Worm (Caenorhabditis elegans) whole organism, midembryonic: ENCODE results near the gene coq-5.

ENCODE experiments used
- T22C8.4 ChIP-seq: fragments of 200-800 bp; sonication (Bioruptor generic); IDR thresholded peaks from 2 replicates; pipeline ENCODE4 v1.3.6; 2022; ENCODE audit warnings: missing genetic modification characterization, missing compliant biosample characterization
- cog-1 ChIP-seq: sonication (generic microtip); optimal IDR thresholded peaks from 2 replicates; lab custom pipeline; 2016; ENCODE audit warnings: missing genetic modification characterization, missing compliant biosample characterization
- flt-1 ChIP-seq: fragments of 200-800 bp; sonication (Bioruptor generic); IDR thresholded peaks from 2 replicates; pipeline ENCODE4 v1.3.6; 2022; ENCODE audit warnings: missing genetic modification characterization, missing compliant biosample characterization
- klf-2 ChIP-seq: fragments of 200-800 bp; sonication (Bioruptor generic); conservative IDR thresholded peaks from 2 replicates; pipeline ENCODE4 v1.3.6; 2022; ENCODE audit warnings: missing genetic modification reagents, missing genetic modification characterization, missing compliant biosample characterization
- med-1 ChIP-seq: sonication (generic microtip); optimal IDR thresholded peaks from 2 replicates; lab custom pipeline; 2017; ENCODE audit warnings: missing genetic modification characterization, mild to moderate bottlenecking, missing compliant biosample characterization, antibody characterized with exemption, missing genetic modification reagents; ENCODE audit not compliant: insufficient read depth
- ref-1 ChIP-seq: fragments of 200-800 bp; sonication (Bioruptor generic); conservative IDR thresholded peaks from 2 replicates; pipeline ENCODE4 v1.3.6; 2022; ENCODE audit warnings: missing genetic modification reagents, missing genetic modification characterization, missing compliant biosample characterization
- tab-1 ChIP-seq: fragments of 200-800 bp; sonication (Bioruptor generic); IDR thresholded peaks from 2 replicates; pipeline ENCODE4 v1.3.6; 2022; ENCODE audit warnings: missing genetic modification characterization, missing compliant biosample characterization
- ztf-23 ChIP-seq: fragments of 200-800 bp; sonication (Bioruptor generic); IDR thresholded peaks from 2 replicates; pipeline ENCODE4 v1.3.6; 2022; ENCODE audit warnings: missing genetic modification reagents, missing genetic modification characterization, missing compliant biosample characterization
- ztf-29 ChIP-seq: fragments of 200-800 bp; sonication (Bioruptor generic); IDR thresholded peaks from 2 replicates; pipeline ENCODE4 v1.3.6; 2022; ENCODE audit warnings: missing genetic modification reagents, missing genetic modification characterization, missing compliant biosample characterization

coq-5 gene

DNA sequence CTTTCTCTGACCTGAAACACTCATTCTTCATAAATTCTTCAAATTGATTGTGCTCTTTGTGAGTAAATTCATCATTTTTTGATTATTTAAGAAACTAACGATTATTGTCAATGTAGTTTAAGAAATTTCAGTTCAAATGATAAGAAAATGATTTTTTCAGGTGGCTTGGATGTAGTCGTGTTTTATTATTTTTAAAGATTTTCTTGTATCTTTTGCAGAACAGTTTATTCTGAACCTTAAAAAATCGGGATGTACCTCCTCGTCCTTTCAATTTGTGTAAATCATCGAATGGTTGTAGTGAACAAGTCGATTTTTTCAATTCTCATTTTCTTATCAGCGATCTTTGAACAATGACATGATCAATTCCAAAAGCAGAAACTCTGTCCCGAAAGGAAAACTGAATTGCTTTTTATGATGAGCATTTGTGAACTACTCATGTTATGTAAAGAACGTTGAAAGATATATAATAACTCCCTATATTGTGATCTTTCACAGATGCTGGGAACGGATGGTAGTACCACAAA lies 7.0 kb upstream of the coq-5 start, which contains the start of gene slc-17.3:
Gene slc-17.3, minus strand, starts transcription at position 51 of the 524 bp plus-strand sequence.
- TF ChIP-seq ztf-29 (GFP tag; lab: Robert Waterston, UW) (no peak), ref-1 (GFP tag; lab: Robert Waterston, UW) (no peak), klf-2 (no peak), ztf-23 (GFP tag; lab: Robert Waterston, UW) (no peak), med-1 (no peak), tab-1 (no peak), cog-1 (tag; lab: Kevin White, UChicago) (no peak), flt-1 (GFP tag; lab: Robert Waterston, UW) (no peak), T22C8.4 (GFP tag; lab: Robert Waterston, UW) (no peak)

- TF ChIP-seq ztf-29 (GFP tag; lab: Robert Waterston, UW), result no peak
- TF ChIP-seq ref-1 (GFP tag; lab: Robert Waterston, UW), result no peak
- TF ChIP-seq ztf-23 (GFP tag; lab: Robert Waterston, UW), result no peak
- TF ChIP-seq tab-1, result no peak
- no peak for TF ChIP-seq klf-2
- no peak for TF ChIP-seq med-1
Measured at ce11 chrIII:7861535-7862120, 3.4 kb upstream of the coq-5 start, which contains the start of gene snr-5. snr-5 (plus strand) TSS chrIII:7862070.

DNA sequence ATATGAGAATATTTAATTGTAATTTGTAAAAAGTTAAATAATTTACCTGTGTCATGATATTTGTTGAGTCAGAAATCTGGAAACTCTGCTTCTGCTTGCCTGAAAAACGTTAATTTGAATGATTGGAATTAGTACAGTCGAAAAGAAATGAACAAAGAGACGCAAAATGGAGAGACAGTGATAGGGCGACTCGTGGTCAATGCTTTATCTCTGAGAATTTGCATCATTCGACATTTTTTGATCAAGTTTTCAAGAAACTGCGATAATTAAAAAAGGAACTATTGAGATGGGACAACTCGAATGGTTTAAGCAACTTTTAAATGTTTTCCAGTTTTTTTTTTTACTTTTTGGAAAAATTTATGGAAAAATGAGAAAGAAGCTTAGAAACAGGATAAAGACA lies 2.6 kb upstream of the coq-5 start, which contains the start of gene cuc-1:
Gene cuc-1, minus strand, starts transcription at position 101 of the 400 bp plus-strand sequence.
- TF ChIP-seq med-1, result no peak
- no peak for TF ChIP-seq ztf-29 (GFP tag; lab: Robert Waterston, UW)
- TF ChIP-seq tab-1, result no peak
- no peak for TF ChIP-seq cog-1 (tag; lab: Kevin White, UChicago)
- no peak for TF ChIP-seq ztf-23 (GFP tag; lab: Robert Waterston, UW)
- TF ChIP-seq flt-1 (GFP tag; lab: Robert Waterston, UW), result no peak
- TF ChIP-seq ref-1 (GFP tag; lab: Robert Waterston, UW), result no peak
- no peak for TF ChIP-seq klf-2
- no peak for TF ChIP-seq T22C8.4 (GFP tag; lab: Robert Waterston, UW)

DNA sequence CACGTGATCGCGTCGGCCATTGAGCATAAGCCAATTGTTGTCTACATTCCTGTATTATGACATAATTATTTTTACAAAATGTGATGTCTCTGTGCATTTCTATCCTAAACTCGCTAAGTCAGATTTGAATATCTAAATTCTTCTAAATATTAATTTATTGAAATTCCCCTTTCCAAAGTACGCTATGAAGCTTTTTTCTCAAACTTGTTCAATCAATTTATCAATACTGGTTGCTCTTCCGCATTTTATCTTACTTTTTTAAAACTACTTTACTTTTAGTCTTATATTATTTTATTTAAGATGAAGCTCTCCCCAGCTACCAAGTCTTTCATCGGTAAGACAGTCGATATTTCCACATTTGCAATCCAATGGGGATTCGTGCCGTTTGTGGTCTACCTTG lies 1.1 kb upstream of the coq-5 start, which contains the start of gene tomm-7:
Gene tomm-7, plus strand, starts transcription at position 301 of the 400 bp plus-strand sequence.
- no peak for TF ChIP-seq ref-1 (GFP tag; lab: Robert Waterston, UW)
- no peak for TF ChIP-seq ztf-29 (GFP tag; lab: Robert Waterston, UW)
- TF ChIP-seq med-1, result no peak
- no peak for TF ChIP-seq tab-1
- no peak for TF ChIP-seq ztf-23 (GFP tag; lab: Robert Waterston, UW)
- TF ChIP-seq cog-1 (tag; lab: Kevin White, UChicago), result no peak
- TF ChIP-seq T22C8.4 (GFP tag; lab: Robert Waterston, UW), result no peak
- TF ChIP-seq flt-1 (GFP tag; lab: Robert Waterston, UW), result no peak
- TF ChIP-seq klf-2, result no peak

- TF ChIP-seq ztf-23 (GFP tag; lab: Robert Waterston, UW) (no peak), med-1 (no peak), ztf-29 (GFP tag; lab: Robert Waterston, UW) (no peak), ref-1 (GFP tag; lab: Robert Waterston, UW) (no peak), T22C8.4 (GFP tag; lab: Robert Waterston, UW) (no peak), tab-1 (no peak), flt-1 (GFP tag; lab: Robert Waterston, UW) (no peak), cog-1 (tag; lab: Kevin White, UChicago) (no peak), klf-2 (no peak)
Measured at ce11 chrIII:7857142-7857541, 1.1 kb downstream of the coq-5 start, which contains the start of gene tag-307. tag-307 (minus strand) TSS chrIII:7857242.

- TF ChIP-seq T22C8.4 (GFP tag; lab: Robert Waterston, UW) (no peak), ref-1 (GFP tag; lab: Robert Waterston, UW) (no peak), cog-1 (tag; lab: Kevin White, UChicago) (no peak), flt-1 (GFP tag; lab: Robert Waterston, UW) (no peak), tab-1 (no peak), klf-2 (no peak), ztf-23 (GFP tag; lab: Robert Waterston, UW) (no peak), ztf-29 (GFP tag; lab: Robert Waterston, UW) (no peak), med-1 (no peak)
Measured at ce11 chrIII:7855468-7855867, 2.8 kb downstream of the coq-5 start.

- TF ChIP-seq klf-2 (peak; percentile 70; the same call in 1 of the 2 replicates), ztf-23 (GFP tag; lab: Robert Waterston, UW) (peak; percentile 94), flt-1 (GFP tag; lab: Robert Waterston, UW) (peak; percentile 92), med-1 (peak; percentile 48), ztf-29 (GFP tag; lab: Robert Waterston, UW) (peak; percentile 77), tab-1 (peak; percentile 83), cog-1 (tag; lab: Kevin White, UChicago) (peak; percentile 99), ref-1 (GFP tag; lab: Robert Waterston, UW) (peak; percentile 61), T22C8.4 (GFP tag; lab: Robert Waterston, UW) (peak; percentile 76)
Measured at ce11 chrIII:7854494-7855184, 3.6 kb downstream of the coq-5 start, which contains the start of gene rpl-35. rpl-35 (plus strand) TSS chrIII:7855134.

DNA sequence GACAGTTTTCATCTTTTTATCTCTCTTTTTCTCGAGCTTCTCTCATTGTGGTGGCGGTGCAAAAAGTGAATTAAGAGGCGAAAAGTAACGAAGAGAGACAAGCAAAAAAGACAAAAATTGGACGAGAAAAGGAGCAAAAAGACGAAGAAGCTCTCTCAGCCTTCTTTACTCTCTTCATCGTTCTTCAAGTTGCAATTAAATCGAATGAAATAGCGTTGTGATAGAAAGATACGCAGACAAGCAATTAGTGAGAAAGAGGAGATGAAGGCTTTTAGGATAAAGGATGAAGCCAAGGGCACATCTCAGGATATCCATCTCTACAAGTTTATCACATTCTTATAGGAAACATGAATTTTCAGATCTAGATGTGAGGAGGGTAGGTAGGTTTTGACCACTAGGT lies 10.1 kb downstream of the coq-5 start:
- TF ChIP-seq ztf-23 (GFP tag; lab: Robert Waterston, UW), result no peak
- no peak for TF ChIP-seq ztf-29 (GFP tag; lab: Robert Waterston, UW)
- TF ChIP-seq cog-1 (tag; lab: Kevin White, UChicago), result no peak
- TF ChIP-seq flt-1 (GFP tag; lab: Robert Waterston, UW), result no peak
- no peak for TF ChIP-seq med-1
- TF ChIP-seq ref-1 (GFP tag; lab: Robert Waterston, UW), result no peak
- no peak for TF ChIP-seq tab-1
- TF ChIP-seq T22C8.4 (GFP tag; lab: Robert Waterston, UW), result no peak
- no peak for TF ChIP-seq klf-2

- TF ChIP-seq ztf-23 (GFP tag; lab: Robert Waterston, UW) (no peak), cog-1 (tag; lab: Kevin White, UChicago) (no peak), klf-2 (no peak), ztf-29 (GFP tag; lab: Robert Waterston, UW) (no peak), ref-1 (GFP tag; lab: Robert Waterston, UW) (no peak), T22C8.4 (GFP tag; lab: Robert Waterston, UW) (no peak), med-1 (no peak), tab-1 (no peak), flt-1 (GFP tag; lab: Robert Waterston, UW) (no peak)
Measured at ce11 chrIII:7843536-7843935, 14.7 kb downstream of the coq-5 start, which contains the start of gene ZK652.8. ZK652.8 (minus strand) TSS chrIII:7843636.
